Fruit fly (Drosophila melanogaster): ENCODE results near the gene RpL3.

The RpL3 gene

DNA sequence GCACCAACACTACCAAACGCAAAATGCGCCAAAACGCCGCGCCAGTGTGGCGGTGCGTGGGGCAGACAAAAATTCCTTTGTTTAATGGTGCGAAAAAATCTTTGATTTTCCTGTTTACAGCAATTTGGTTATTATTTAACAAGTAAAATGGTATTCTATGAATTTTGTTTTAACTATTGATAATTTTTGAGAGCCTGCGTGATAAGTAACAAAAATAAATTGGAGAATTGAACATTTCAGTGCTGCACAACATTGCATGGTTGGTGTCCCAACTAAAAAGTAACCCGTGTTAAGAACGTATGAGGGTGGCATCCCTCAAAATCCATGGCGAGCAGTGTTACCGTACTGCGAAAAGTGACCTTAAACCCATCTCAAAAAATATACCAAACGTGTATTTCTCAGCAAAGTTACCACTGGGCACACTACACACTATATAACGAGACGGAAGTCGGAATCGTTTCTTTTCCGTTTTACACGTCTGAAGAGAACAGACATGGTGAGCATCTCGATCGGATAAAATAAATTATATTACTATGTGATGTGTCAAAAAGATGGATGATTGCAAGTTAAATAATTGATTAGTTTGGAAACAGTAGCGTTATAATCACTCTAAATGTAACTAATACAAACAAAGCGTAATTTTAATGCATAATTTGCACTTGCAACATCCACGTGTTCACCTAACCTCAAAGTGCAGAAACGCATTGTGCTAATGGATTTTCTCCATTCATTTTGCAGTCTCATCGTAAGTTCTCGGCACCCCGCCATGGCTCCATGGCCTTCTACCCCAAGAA, at the start of gene RpL3, which contains the start of gene CG6693 (continued):
- TF ChIP-seq tna (GFP tag; IDR thresholded peaks at IDR 0.05; ENCODE audit: partially characterized antibody) (peak; percentile 27; the same call in 1 of the 2 replicates), maf-S (GFP tag; optimal IDR thresholded peaks at IDR 0.05) (no peak), MBD-R2 (GFP tag; IDR thresholded peaks at IDR 0.05) (peak; percentile 53), CG15269 (tag; optimal IDR thresholded peaks at IDR 0.05) (peak; percentile 82), tx (GFP tag; optimal IDR thresholded peaks at IDR 0.05) (no peak), CG9797 (GFP tag; optimal IDR thresholded peaks at IDR 0.05) (peak; percentile 100), cad (GFP tag; optimal IDR thresholded peaks at IDR 0.05) (no peak), Dad (GFP tag; optimal IDR thresholded peaks at IDR 0.05) (peak; percentile 73), CG18599 (GFP tag; optimal IDR thresholded peaks at IDR 0.05) (peak; percentile 72), Dek (tag; optimal IDR thresholded peaks at IDR 0.05) (peak; percentile 70), CG5953 (GFP tag; IDR thresholded peaks at IDR 0.05) (peak; percentile 76), CG14441 (GFP tag; IDR thresholded peaks at IDR 0.05) (no peak), mirr (GFP tag; optimal IDR thresholded peaks at IDR 0.05) (peak; percentile 90), CG17385 (GFP tag; optimal IDR thresholded peaks at IDR 0.05) (peak; percentile 88), Sin3A (optimal IDR thresholded peaks at IDR 0.05) (peak; percentile 99), CG4617 (GFP tag; optimal IDR thresholded peaks at IDR 0.05; ENCODE audit: borderline replicate concordance) (peak; percentile 50), ap (GFP tag; IDR thresholded peaks at IDR 0.05) (peak; percentile 43; the same call in 1 of the 2 replicates), hth (optimal IDR thresholded peaks at IDR 0.05) (no peak), CG17802 (tag; optimal IDR thresholded peaks at IDR 0.05) (peak; percentile 23), Scr (GFP tag; IDR thresholded peaks at IDR 0.05; ENCODE audit: partially characterized antibody) (no peak; the same call in 1 of the 2 replicates), bbx (GFP tag; IDR thresholded peaks at IDR 0.05; ENCODE audit: partially characterized antibody) (peak; percentile 63; the same call in 1 of the 2 replicates), CG32772 (GFP tag; IDR thresholded peaks at IDR 0.05) (no peak), CG10147 (GFP tag; optimal IDR thresholded peaks at IDR 0.05) (peak; percentile 12), CG8089 (GFP tag; optimal IDR thresholded peaks at IDR 0.05) (peak; percentile 65), gfzf (GFP tag; optimal IDR thresholded peaks at IDR 0.05) (peak; percentile 100), Hr39 (optimal IDR thresholded peaks at IDR 0.05) (no peak), Hand (GFP tag; optimal IDR thresholded peaks at IDR 0.05) (peak; percentile 77), slp2 (GFP tag; optimal IDR thresholded peaks at IDR 0.05) (peak; percentile 37), CG17359 (tag; optimal IDR thresholded peaks at IDR 0.05) (peak; percentile 84), Camta (GFP tag; optimal IDR thresholded peaks at IDR 0.05) (peak; percentile 38), CG4854 (GFP tag; optimal IDR thresholded peaks at IDR 0.05) (peak; percentile 76), Hmx (GFP tag; optimal IDR thresholded peaks at IDR 0.05) (no peak), CG31388 (GFP tag; optimal IDR thresholded peaks at IDR 0.05) (no peak), CG2202 (tag; optimal IDR thresholded peaks at IDR 0.05) (peak; percentile 70), CG11398 (GFP tag; optimal IDR thresholded peaks at IDR 0.05) (peak; percentile 55), sna (GFP tag; IDR thresholded peaks at IDR 0.05; ENCODE audit: partially characterized antibody) (no peak), corto (GFP tag; optimal IDR thresholded peaks at IDR 0.05) (no peak), so (GFP tag; IDR thresholded peaks at IDR 0.05) (peak; percentile 78; the same call in 2 of the 3 replicates), Sox102F (GFP tag; optimal IDR thresholded peaks at IDR 0.05) (no peak), sob (GFP tag; IDR thresholded peaks at IDR 0.05) (peak; percentile 85), cas (GFP tag; IDR thresholded peaks at IDR 0.05) (peak; percentile 55; the same call in 1 of the 2 replicates), CG7786 (GFP tag; optimal IDR thresholded peaks at IDR 0.05) (peak; percentile 24), knrl (GFP tag; IDR thresholded peaks at IDR 0.05; ENCODE audit: partially characterized antibody) (peak; percentile 49; the same call in 1 of the 3 replicates), ranshi (GFP tag; IDR thresholded peaks at IDR 0.05) (peak; percentile 49; the same call in 1 of the 2 replicates), CG3163 (GFP tag; optimal IDR thresholded peaks at IDR 0.05) (peak; percentile 56), ara (GFP tag; IDR thresholded peaks at IDR 0.05) (peak; percentile 28; the same call in 1 of the 2 replicates), gt (GFP tag; IDR thresholded peaks at IDR 0.05) (no peak), ci (GFP tag; IDR thresholded peaks at IDR 0.05) (peak; percentile 95), Mrtf (GFP tag; IDR thresholded peaks at IDR 0.05) (peak; percentile 51; the same call in 1 of the 3 replicates)
